Worm (Caenorhabditis elegans) whole organism, L2 larva: ENCODE measurements around the gene col-85.

Experiments
- F13H6.1 ChIP-seq: sonication (generic microtip); optimal IDR thresholded peaks from 2 replicates; lab custom pipeline; 2016; ENCODE audit warnings: missing genetic modification characterization, missing compliant biosample characterization
- R02D3.7 ChIP-seq: fragments of 150-350 bp; optimal IDR thresholded peaks from 2 replicates; lab custom pipeline; 2014; ENCODE audit warnings: missing biosample characterization, missing genetic modification characterization
- ZK546.5 ChIP-seq: sonication (generic microtip); optimal IDR thresholded peaks from 2 replicates; lab custom pipeline; 2017; ENCODE audit warnings: missing biosample characterization, missing genetic modification characterization
- blmp-1 ChIP-seq: sonication (generic microtip); optimal IDR thresholded peaks from 2 replicates; lab custom pipeline; 2017; ENCODE audit warnings: missing genetic modification characterization, mild to moderate bottlenecking, missing compliant biosample characterization, antibody characterized with exemption, moderate library complexity; ENCODE audit not compliant: insufficient read depth
- ceh-16 ChIP-seq: fragments of 150-350 bp; optimal IDR thresholded peaks from 2 replicates; lab custom pipeline; 2014; ENCODE audit warnings: missing biosample characterization, missing genetic modification characterization
- egl-27 ChIP-seq: sonication (generic microtip); optimal IDR thresholded peaks from 3 replicates; lab custom pipeline; 2017; ENCODE audit warnings: missing biosample characterization, missing genetic modification reagents, missing genetic modification characterization
- nhr-11 ChIP-seq: fragments of 150-350 bp; optimal IDR thresholded peaks from 2 replicates; lab custom pipeline; 2014; ENCODE audit warnings: missing biosample characterization, missing genetic modification characterization
- ztf-11 ChIP-seq: sonication (generic microtip); optimal IDR thresholded peaks from 2 replicates; lab custom pipeline; 2017; ENCODE audit warnings: missing biosample characterization, missing genetic modification characterization

- TF ChIP-seq R02D3.7 (no peak), F13H6.1 (no peak), nhr-11 (tag; lab: Kevin White, UChicago) (no peak), ceh-16 (tag; lab: Kevin White, UChicago) (no peak), blmp-1 (no peak), ZK546.5 (tag; lab: Kevin White, UChicago) (no peak), egl-27 (tag; lab: Kevin White, UChicago) (no peak), ztf-11 (no peak)
Observed at ce11 chrII:12444679-12445376, 50.1 kb downstream of the col-85 start, which contains the start of the genes W05H5.1 and pitr-6.
